Worm (Caenorhabditis elegans) whole organism, mixed stage, embryonic: ENCODE results near the gene srt-12.

ENCODE experiments used
- M03D4.4 ChIP-seq: sonication (generic microtip); optimal IDR thresholded peaks from 2 replicates; lab custom pipeline; 2017; ENCODE audit warnings: mild to moderate bottlenecking, missing genetic modification characterization, missing compliant biosample characterization
- bed-3 ChIP-seq: fragments of 200-800 bp; sonication (Bioruptor generic); optimal IDR thresholded peaks from 3 replicates; lab custom pipeline; 2018; ENCODE audit warnings: mild to moderate bottlenecking, missing genetic modification characterization, moderate library complexity, missing compliant biosample characterization
- blmp-1 ChIP-seq: fragments of 150-350 bp; optimal IDR thresholded peaks from 2 replicates; lab custom pipeline; 2014; ENCODE audit warnings: missing biosample characterization, missing genetic modification characterization
- ceh-39 ChIP-seq: fragments of 150-350 bp; optimal IDR thresholded peaks from 2 replicates; lab custom pipeline; 2014; ENCODE audit warnings: missing biosample characterization, missing genetic modification characterization
- ceh-43 ChIP-seq: fragments of 200-800 bp; sonication (Bioruptor generic); optimal IDR thresholded peaks from 2 replicates; lab custom pipeline; 2018; ENCODE audit warnings: mild to moderate bottlenecking, missing genetic modification characterization, moderate library complexity, missing compliant biosample characterization
- ces-1 ChIP-seq: fragments of 150-350 bp; optimal IDR thresholded peaks from 2 replicates; lab custom pipeline; 2014; ENCODE audit warnings: missing biosample characterization, missing genetic modification reagents, missing genetic modification characterization
- cnd-1 ChIP-seq: fragments of 200-800 bp; sonication (Bioruptor generic); optimal IDR thresholded peaks from 2 replicates; lab custom pipeline; 2018; ENCODE audit warnings: mild to moderate bottlenecking, missing genetic modification characterization, missing compliant biosample characterization
- drap-1 ChIP-seq: fragments of 200-800 bp; sonication (Bioruptor generic); optimal IDR thresholded peaks from 3 replicates; lab custom pipeline; 2018; ENCODE audit warnings: mild to moderate bottlenecking, missing genetic modification characterization, missing compliant biosample characterization
- elt-1 ChIP-seq: sonication (generic microtip); optimal IDR thresholded peaks from 2 replicates; lab custom pipeline; 2017; ENCODE audit warnings: missing genetic modification characterization, mild to moderate bottlenecking, missing compliant biosample characterization, antibody characterized with exemption, moderate library complexity, borderline replicate concordance; ENCODE audit not compliant: insufficient read depth
- elt-3 ChIP-seq: fragments of 150-350 bp; optimal IDR thresholded peaks from 2 replicates; lab custom pipeline; 2014; ENCODE audit warnings: missing biosample characterization, missing genetic modification characterization
- ham-2 ChIP-seq: fragments of 200-800 bp; sonication (Bioruptor generic); optimal IDR thresholded peaks from 2 replicates; lab custom pipeline; 2018; ENCODE audit warnings: mild to moderate bottlenecking, missing genetic modification characterization, missing compliant biosample characterization
- hlh-1 ChIP-seq: fragments of 150-350 bp; optimal IDR thresholded peaks from 2 replicates; lab custom pipeline; 2014; ENCODE audit warnings: missing biosample characterization, missing genetic modification reagents, missing genetic modification characterization
- lin-13 ChIP-seq: fragments of 150-350 bp; optimal IDR thresholded peaks from 2 replicates; lab custom pipeline; 2014; ENCODE audit warnings: missing biosample characterization, missing genetic modification characterization
- lsy-2 ChIP-seq: fragments of 150-350 bp; optimal IDR thresholded peaks from 2 replicates; lab custom pipeline; 2014; ENCODE audit warnings: missing biosample characterization, missing genetic modification characterization
- mab-5 ChIP-seq: fragments of 150-350 bp; optimal IDR thresholded peaks from 2 replicates; lab custom pipeline; 2014; ENCODE audit warnings: missing biosample characterization, missing genetic modification characterization
- mep-1 ChIP-seq: fragments of 150-350 bp; optimal IDR thresholded peaks from 2 replicates; lab custom pipeline; 2017; ENCODE audit warnings: missing biosample characterization, missing genetic modification reagents, missing genetic modification characterization, inconsistent platforms
- mls-2 ChIP-seq: sonication (generic microtip); optimal IDR thresholded peaks from 2 replicates; lab custom pipeline; 2016; ENCODE audit warnings: mild to moderate bottlenecking, missing genetic modification characterization, moderate library complexity, missing compliant biosample characterization
- nhr-12 ChIP-seq: fragments of 150-350 bp; optimal IDR thresholded peaks from 2 replicates; lab custom pipeline; 2014; ENCODE audit warnings: missing biosample characterization, missing genetic modification characterization
- nhr-2 ChIP-seq: fragments of 150-350 bp; optimal IDR thresholded peaks from 2 replicates; lab custom pipeline; 2014; ENCODE audit warnings: missing biosample characterization, missing genetic modification characterization
- nhr-237 ChIP-seq: fragments of 150-350 bp; optimal IDR thresholded peaks from 2 replicates; lab custom pipeline; 2014; ENCODE audit warnings: missing biosample characterization, missing genetic modification characterization
- nhr-28 ChIP-seq: fragments of 150-350 bp; optimal IDR thresholded peaks from 2 replicates; lab custom pipeline; 2014; ENCODE audit warnings: missing biosample characterization, missing genetic modification characterization
- nhr-76 ChIP-seq: sonication (generic microtip); optimal IDR thresholded peaks from 2 replicates; lab custom pipeline; 2017; ENCODE audit warnings: missing biosample characterization, missing genetic modification characterization
- pha-4 ChIP-seq: fragments of 150-350 bp; optimal IDR thresholded peaks from 2 replicates; lab custom pipeline; 2018; ENCODE audit warnings: missing biosample characterization, missing genetic modification reagents, missing genetic modification characterization
- sem-2 ChIP-seq: fragments of 200-800 bp; sonication (Bioruptor generic); optimal IDR thresholded peaks from 2 replicates; lab custom pipeline; 2018; ENCODE audit warnings: mild to moderate bottlenecking, missing genetic modification characterization, missing compliant biosample characterization
- snpc-4 ChIP-seq: fragments of 150-350 bp; optimal IDR thresholded peaks from 2 replicates; lab custom pipeline; 2014; ENCODE audit warnings: missing biosample characterization, missing genetic modification characterization
- sptf-1 ChIP-seq: sonication (generic microtip); optimal IDR thresholded peaks from 2 replicates; lab custom pipeline; 2017; ENCODE audit warnings: mild to moderate bottlenecking, missing genetic modification characterization, moderate library complexity, missing compliant biosample characterization
- tbx-8 ChIP-seq: fragments of 200-800 bp; sonication (Bioruptor generic); optimal IDR thresholded peaks from 2 replicates; lab custom pipeline; 2018; ENCODE audit warnings: mild to moderate bottlenecking, missing genetic modification characterization, moderate library complexity, missing compliant biosample characterization
- unc-120 ChIP-seq: sonication (generic microtip); optimal IDR thresholded peaks from 2 replicates; lab custom pipeline; 2017; ENCODE audit warnings: missing genetic modification characterization, missing compliant biosample characterization; ENCODE audit not compliant: poor library complexity, severe bottlenecking
- unc-62 ChIP-seq: fragments of 150-350 bp; optimal IDR thresholded peaks from 2 replicates; lab custom pipeline; 2014; ENCODE audit warnings: missing biosample characterization, missing genetic modification reagents, missing genetic modification characterization
- zip-8 ChIP-seq: fragments of 150-350 bp; optimal IDR thresholded peaks from 2 replicates; lab custom pipeline; 2014; ENCODE audit warnings: missing biosample characterization, missing genetic modification characterization
- ztf-11 ChIP-seq: fragments of 150-350 bp; optimal IDR thresholded peaks from 2 replicates; lab custom pipeline; 2014; ENCODE audit warnings: missing biosample characterization, missing genetic modification characterization

The srt-12 gene

DNA sequence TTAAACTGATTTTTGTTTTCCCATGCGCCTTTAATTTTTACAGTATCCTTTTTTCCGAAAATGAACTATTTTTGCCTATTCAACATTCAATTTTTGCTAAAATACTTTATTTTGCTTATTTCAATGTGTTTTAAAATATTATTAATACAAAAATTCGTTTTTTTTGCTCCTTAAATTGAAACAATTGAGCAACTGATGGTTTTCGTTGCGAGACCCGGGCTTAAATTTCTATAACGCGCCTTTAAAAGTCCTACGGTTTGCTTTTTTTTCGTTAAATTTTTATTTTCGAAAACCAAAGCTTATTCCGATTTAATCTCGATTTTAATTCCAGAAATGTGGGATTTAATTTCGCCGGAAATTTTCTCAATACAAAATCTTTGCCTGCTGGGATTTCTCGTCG is 47.0 kb downstream of the srt-12 start, which contains the start of gene algn-5:
Gene algn-5 (plus strand): TSS at position 295 of the 400 bp plus-strand sequence.
- no peak for TF ChIP-seq unc-120 (tag; lab: Kevin White, UChicago)
- no peak for TF ChIP-seq elt-3 (tag; lab: Kevin White, UChicago)
- no peak for TF ChIP-seq cnd-1 (tag; lab: Kevin White, UChicago)
- TF ChIP-seq, all 35 proteins: peak for 0

DNA sequence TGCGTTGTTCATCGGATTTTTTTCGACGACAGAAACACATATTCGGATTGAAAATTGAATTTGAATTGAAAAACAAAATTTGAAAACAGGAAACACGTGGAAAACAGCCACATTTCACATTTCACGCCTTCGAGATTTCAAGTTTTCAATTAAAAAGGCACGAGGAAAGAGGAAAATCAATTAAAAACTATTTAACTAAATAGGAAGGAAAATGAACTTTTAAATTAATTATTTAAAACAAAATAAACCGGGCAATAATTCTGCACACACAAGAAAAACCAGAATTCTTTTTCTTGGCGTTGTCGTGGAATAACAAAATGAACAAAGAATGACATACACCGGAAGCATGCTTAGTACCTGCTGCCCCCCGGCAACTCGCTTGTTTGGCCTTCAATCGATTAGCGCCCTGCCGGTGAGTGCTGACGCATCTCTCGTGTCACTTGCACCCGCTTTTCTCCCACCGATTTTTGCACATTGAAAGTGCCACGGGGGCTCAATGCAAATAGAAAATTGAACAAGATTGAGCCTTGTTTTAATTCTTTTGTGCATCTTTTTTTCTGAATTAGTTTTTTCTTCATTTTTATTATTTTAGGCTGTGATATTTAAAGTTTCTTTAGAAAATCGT is 47.6 kb downstream of the srt-12 start, which contains the start of gene Y45G5AM.9:
Gene Y45G5AM.9 (minus strand): TSS at position 51 of the 625 bp plus-strand sequence.
- TF ChIP-seq ceh-39 (tag; lab: Kevin White, UChicago) (peak; percentile 34), ztf-11 (tag; lab: Kevin White, UChicago) (no peak), unc-120 (tag; lab: Kevin White, UChicago) (peak; percentile 83), unc-62 (peak; percentile 11), M03D4.4 (tag; lab: Kevin White, UChicago) (peak; percentile 74), ham-2 (GFP tag; lab: Kevin White, UChicago) (peak; percentile 92), sptf-1 (peak; percentile 78), nhr-28 (tag; lab: Kevin White, UChicago) (no peak), nhr-76 (peak; percentile 5), elt-1 (tag; lab: Kevin White, UChicago) (no peak), nhr-12 (no peak), bed-3 (no peak), sem-2 (GFP tag; lab: Kevin White, UChicago) (peak; percentile 3), elt-3 (tag; lab: Kevin White, UChicago) (no peak), lsy-2 (peak; percentile 71), cnd-1 (tag; lab: Kevin White, UChicago) (peak; percentile 66), zip-8 (tag; lab: Kevin White, UChicago) (no peak), hlh-1 (tag; lab: Kevin White, UChicago) (peak; percentile 8), drap-1 (GFP tag; lab: Kevin White, UChicago) (peak; percentile 63), mep-1 (peak; percentile 83), lin-13 (peak; percentile 86), mab-5 (tag; lab: Kevin White, UChicago) (no peak), pha-4 (tag; lab: Kevin White, UChicago) (peak; percentile 76), mls-2 (peak; percentile 69), tbx-8 (GFP tag; lab: Kevin White, UChicago) (peak; percentile 3), ceh-43 (GFP tag; lab: Kevin White, UChicago) (peak; percentile 74), nhr-237 (tag; lab: Kevin White, UChicago) (peak; percentile 67), ces-1 (GFP tag; lab: Kevin White, UChicago) (peak; percentile 34)
- TF ChIP-seq, all 35 proteins: peak for 20

DNA sequence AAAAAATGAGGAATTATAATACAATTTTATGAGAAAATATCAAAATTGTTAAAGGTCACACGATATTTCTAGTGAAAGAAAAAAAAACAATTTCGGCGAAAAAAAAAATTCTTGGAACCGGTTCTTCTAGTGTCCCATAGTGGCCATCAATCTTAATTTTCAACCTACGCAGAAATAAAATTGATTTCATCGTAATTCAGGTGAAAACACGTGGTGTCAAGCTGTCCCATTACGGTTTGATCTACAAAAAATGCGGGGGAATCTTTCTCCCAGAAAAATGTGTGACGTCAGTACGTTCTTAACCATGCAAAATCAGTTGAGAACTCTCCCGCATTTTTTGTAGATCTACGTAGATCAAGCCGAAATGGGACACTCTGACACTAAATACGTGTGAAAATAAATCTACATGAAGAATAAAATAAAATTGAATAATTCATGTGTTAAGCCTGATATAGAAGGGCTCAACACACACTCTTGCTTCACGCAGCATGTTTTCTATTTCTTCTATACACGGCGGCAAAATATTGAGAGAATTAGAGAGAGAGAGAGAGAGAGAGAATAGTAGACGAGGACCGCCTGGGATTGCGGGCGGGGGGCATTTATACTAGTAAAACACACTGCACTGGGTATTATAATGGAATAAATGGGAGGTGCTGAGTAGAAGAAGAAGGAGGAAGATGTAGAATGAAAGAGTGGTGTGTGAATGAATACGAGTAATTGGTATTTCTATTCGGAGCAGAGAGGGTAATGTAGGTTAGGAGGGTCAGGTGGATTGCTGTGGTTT is 49.5 kb downstream of the srt-12 start:
- TF ChIP-seq elt-1 (tag; lab: Kevin White, UChicago) (no peak), sptf-1 (peak; percentile 43), unc-120 (tag; lab: Kevin White, UChicago) (peak; percentile 24), lsy-2 (no peak), nhr-2 (no peak), unc-62 (no peak), ham-2 (GFP tag; lab: Kevin White, UChicago) (no peak), nhr-12 (no peak), mab-5 (tag; lab: Kevin White, UChicago) (no peak), mls-2 (peak; percentile 59), blmp-1 (tag; lab: Kevin White, UChicago) (no peak), tbx-8 (GFP tag; lab: Kevin White, UChicago) (no peak), mep-1 (peak; percentile 1), nhr-28 (tag; lab: Kevin White, UChicago) (no peak), ces-1 (GFP tag; lab: Kevin White, UChicago) (peak; percentile 90), snpc-4 (no peak), drap-1 (GFP tag; lab: Kevin White, UChicago) (no peak), cnd-1 (tag; lab: Kevin White, UChicago) (peak; percentile 18), elt-3 (tag; lab: Kevin White, UChicago) (no peak), ceh-43 (GFP tag; lab: Kevin White, UChicago) (no peak)
